Worm (Caenorhabditis elegans) whole organism, early embryonic: Measurements from ENCODE around the gene gst-11.

Source experiments
- B0310.2 ChIP-seq: sonication (generic microtip); optimal IDR thresholded peaks from 2 replicates; lab custom pipeline; 2016; ENCODE audit warnings: mild to moderate bottlenecking, missing genetic modification characterization, missing compliant biosample characterization
- F13C5.2 ChIP-seq: sonication (generic microtip); optimal IDR thresholded peaks from 2 replicates; lab custom pipeline; 2017; ENCODE audit warnings: mild to moderate bottlenecking, missing genetic modification characterization, inconsistent platforms, missing compliant biosample characterization
- aly-1 ChIP-seq: sonication (generic microtip); optimal IDR thresholded peaks from 2 replicates; lab custom pipeline; 2016; ENCODE audit warnings: missing genetic modification characterization, missing compliant biosample characterization
- ama-1 ChIP-seq: fragments of 150-350 bp; optimal IDR thresholded peaks from 2 replicates; lab custom pipeline; 2014
- ceh-13 ChIP-seq: fragments of 200-800 bp; sonication (Bioruptor generic); optimal IDR thresholded peaks from 2 replicates; lab custom pipeline; 2018; ENCODE audit warnings: mild to moderate bottlenecking, missing genetic modification characterization, missing compliant biosample characterization
- ceh-36 ChIP-seq: sonication (generic microtip); optimal IDR thresholded peaks from 2 replicates; lab custom pipeline; 2016; ENCODE audit warnings: missing genetic modification characterization, inconsistent platforms, missing compliant biosample characterization
- ets-7 ChIP-seq: sonication (generic microtip); optimal IDR thresholded peaks from 2 replicates; lab custom pipeline; 2016; ENCODE audit warnings: missing genotype, missing genetic modification characterization, missing compliant biosample characterization
- flt-1 ChIP-seq: fragments of 200-800 bp; sonication (Bioruptor generic); IDR thresholded peaks from 2 replicates; pipeline ENCODE4 v1.3.6; 2022; ENCODE audit warnings: missing genetic modification characterization, missing compliant biosample characterization
- hmbx-1 ChIP-seq: sonication (generic microtip); optimal IDR thresholded peaks from 2 replicates; lab custom pipeline; 2016; ENCODE audit warnings: mild to moderate bottlenecking, missing genetic modification characterization, missing compliant biosample characterization
- hmg-4 ChIP-seq: fragments of 200-800 bp; sonication (Bioruptor generic); optimal IDR thresholded peaks from 2 replicates; lab custom pipeline; 2018; ENCODE audit warnings: mild to moderate bottlenecking, missing genetic modification characterization, missing compliant biosample characterization
- hnd-1 ChIP-seq: sonication (generic microtip); optimal IDR thresholded peaks from 2 replicates; lab custom pipeline; 2016; ENCODE audit warnings: missing genetic modification characterization, missing compliant biosample characterization
- pes-1 ChIP-seq: fragments of 200-800 bp; sonication (Bioruptor generic); IDR thresholded peaks from 2 replicates; pipeline ENCODE4 v1.3.6; 2022; ENCODE audit warnings: missing genetic modification reagents, missing genetic modification characterization, missing compliant biosample characterization
- scrt-1 ChIP-seq: fragments of 200-800 bp; sonication (Bioruptor generic); IDR thresholded peaks from 2 replicates; pipeline ENCODE4 v1.3.6; 2022; ENCODE audit warnings: missing genetic modification characterization, missing compliant biosample characterization
- sea-1 ChIP-seq: fragments of 200-800 bp; sonication (Bioruptor generic); conservative IDR thresholded peaks from 2 replicates; pipeline ENCODE4 v1.3.6; 2022; ENCODE audit warnings: missing genetic modification characterization, missing compliant biosample characterization
- tbx-11 ChIP-seq: fragments of 200-800 bp; sonication (Bioruptor generic); IDR thresholded peaks from 2 replicates; pipeline ENCODE4 v1.3.6; 2022; ENCODE audit warnings: missing genetic modification characterization, missing compliant biosample characterization
- tbx-37 ChIP-seq: fragments of 200-800 bp; sonication (Bioruptor generic); conservative IDR thresholded peaks from 2 replicates; pipeline ENCODE4 v1.3.6; 2022; ENCODE audit warnings: missing genetic modification reagents, missing genetic modification characterization, missing compliant biosample characterization
- tra-4 ChIP-seq: sonication (generic microtip); optimal IDR thresholded peaks from 2 replicates; lab custom pipeline; 2017; ENCODE audit warnings: missing genetic modification characterization, missing compliant biosample characterization

Gene gst-11

DNA sequence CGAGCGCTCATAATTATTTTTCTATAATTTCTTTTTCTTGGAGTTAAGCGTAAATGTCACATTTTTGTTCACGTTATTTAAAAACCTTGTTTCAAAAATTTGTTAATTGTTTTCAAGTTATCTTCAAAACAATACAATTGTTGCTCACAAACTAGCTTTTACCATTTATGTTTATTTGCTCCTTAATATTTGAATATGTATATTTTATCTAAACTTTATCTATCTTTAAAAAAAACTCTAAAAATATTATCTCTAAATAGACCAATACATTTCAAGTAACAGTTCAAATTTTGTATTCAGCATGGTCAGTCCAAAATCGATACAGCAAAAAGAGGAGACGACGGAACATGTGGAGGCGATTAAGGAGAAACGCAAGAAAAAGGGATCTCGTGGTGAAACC is 22.4 kb upstream of the gst-11 start, which contains the start of gene R11G1.7:
TSS of gene R11G1.7 (plus strand) at position 301 of the 400 bp plus-strand sequence.
- no peak for TF ChIP-seq ceh-36
- no peak for TF ChIP-seq sea-1
- TF ChIP-seq flt-1 (GFP tag; lab: Robert Waterston, UW) = no peak
- no peak for TF ChIP-seq hmg-4 (GFP tag; lab: Kevin White, UChicago)
- TF ChIP-seq tbx-11 (GFP tag; lab: Robert Waterston, UW) = no peak
- no peak for TF ChIP-seq tbx-37 (GFP tag; lab: Robert Waterston, UW)
- TF ChIP-seq scrt-1 (GFP tag; lab: Robert Waterston, UW) = no peak

DNA sequence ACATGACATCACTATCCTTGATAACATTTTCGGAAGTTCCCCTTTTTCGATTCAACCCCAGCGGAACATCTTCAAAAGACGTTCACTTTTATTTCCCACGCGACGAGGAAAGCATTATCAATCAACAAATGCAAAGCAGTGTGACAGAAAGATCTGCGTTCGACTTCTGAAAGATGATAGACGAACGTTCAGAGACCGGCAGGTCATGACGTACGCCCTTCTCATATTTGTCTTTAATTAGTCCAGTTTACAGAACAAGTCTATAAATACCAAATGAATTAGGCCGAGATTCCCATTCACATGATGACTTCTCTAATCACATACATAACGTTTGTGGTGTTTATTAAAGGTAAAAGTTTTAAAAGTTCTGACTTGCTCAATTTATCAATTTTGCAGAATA is 21.1 kb upstream of the gst-11 start, which contains the start of gene R11G1.11:
TSS of gene R11G1.11 (plus strand) at position 301 of the 400 bp plus-strand sequence.
- TF ChIP-seq scrt-1 (GFP tag; lab: Robert Waterston, UW) (no peak), F13C5.2 (tag; lab: Kevin White, UChicago) (no peak), aly-1 (tag; lab: Kevin White, UChicago) (no peak), ama-1 (no peak), pes-1 (GFP tag; lab: Robert Waterston, UW) (no peak), sea-1 (no peak), ceh-13 (GFP tag; lab: Kevin White, UChicago) (no peak), B0310.2 (tag; lab: Kevin White, UChicago) (no peak), tbx-37 (GFP tag; lab: Robert Waterston, UW) (no peak), hnd-1 (tag; lab: Kevin White, UChicago) (no peak), tra-4 (tag; lab: Kevin White, UChicago) (no peak), hmg-4 (GFP tag; lab: Kevin White, UChicago) (no peak), tbx-11 (GFP tag; lab: Robert Waterston, UW) (no peak), flt-1 (GFP tag; lab: Robert Waterston, UW) (no peak), ceh-36 (no peak), ets-7 (tag; lab: Kevin White, UChicago) (no peak)

DNA sequence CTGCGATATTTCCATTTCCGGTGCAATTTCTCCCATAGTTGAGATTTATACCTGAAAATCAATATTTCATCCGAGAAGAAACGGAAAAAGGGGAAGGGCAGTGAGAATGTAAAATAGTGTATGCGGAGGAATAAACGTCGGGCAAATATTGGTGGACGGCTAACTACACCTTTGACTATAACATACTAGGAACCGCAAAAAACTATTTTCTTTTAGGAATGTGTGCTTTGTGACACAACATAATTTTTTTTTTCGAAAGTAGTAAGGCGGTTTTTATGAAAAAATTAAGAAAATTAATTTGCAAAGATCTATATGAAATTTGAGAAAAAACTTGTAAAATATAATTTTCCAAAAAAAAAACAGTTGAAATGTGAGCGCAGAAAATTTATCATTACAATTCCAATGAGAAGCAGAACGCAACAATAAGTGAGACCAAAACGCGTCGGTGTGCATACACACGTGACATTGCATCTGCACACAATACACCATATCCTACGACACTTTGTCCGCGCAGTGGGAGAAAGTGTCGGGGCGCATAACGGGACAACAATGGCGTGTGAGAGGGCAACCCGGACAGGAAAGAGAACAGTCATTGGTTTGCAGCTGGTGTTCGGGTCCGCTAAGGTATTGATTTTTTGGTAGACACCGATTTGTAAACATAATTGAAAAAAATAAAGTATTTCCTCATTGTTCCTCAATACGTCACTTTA is 16.7 kb upstream of the gst-11 start, which contains the start of the genes sax-1 and R11G1.2:
TSS of gene sax-1 (minus strand) at position 51 of the 710 bp plus-strand sequence.
TSS of gene R11G1.2 (plus strand) at position 515 of the 710 bp plus-strand sequence.
- TF ChIP-seq hmg-4 (GFP tag; lab: Kevin White, UChicago) = peak; percentile 56
- no peak for TF ChIP-seq hmbx-1
- no peak for TF ChIP-seq tra-4 (tag; lab: Kevin White, UChicago)

DNA sequence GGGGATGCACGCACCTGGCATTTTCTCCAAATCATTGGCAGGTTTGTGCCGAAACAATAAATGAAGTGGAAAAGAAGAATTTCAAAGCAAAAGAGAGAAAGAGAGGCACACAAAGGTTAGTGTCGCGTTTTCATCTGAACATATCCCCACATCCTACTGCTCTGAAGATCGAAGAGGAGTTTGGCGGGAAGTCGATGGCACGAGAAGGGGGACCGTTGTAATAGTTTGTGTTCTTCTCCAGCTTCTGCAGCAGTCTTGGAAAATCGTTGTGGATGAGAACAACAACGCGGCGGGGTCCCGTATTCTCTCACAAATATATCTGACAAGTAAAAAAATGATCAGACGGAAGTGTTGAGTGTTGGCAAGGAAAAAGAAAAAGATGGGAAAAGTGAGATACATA is 12.4 kb upstream of the gst-11 start:
- TF ChIP-seq tbx-11 (GFP tag; lab: Robert Waterston, UW) (no peak), tra-4 (tag; lab: Kevin White, UChicago) (no peak), F13C5.2 (tag; lab: Kevin White, UChicago) (no peak), scrt-1 (GFP tag; lab: Robert Waterston, UW) (no peak), hmbx-1 (no peak), pes-1 (GFP tag; lab: Robert Waterston, UW) (no peak), flt-1 (GFP tag; lab: Robert Waterston, UW) (no peak), ama-1 (no peak), hmg-4 (GFP tag; lab: Kevin White, UChicago) (no peak), sea-1 (no peak), ets-7 (tag; lab: Kevin White, UChicago) (no peak), hnd-1 (tag; lab: Kevin White, UChicago) (no peak), aly-1 (tag; lab: Kevin White, UChicago) (no peak), ceh-36 (no peak), ceh-13 (GFP tag; lab: Kevin White, UChicago) (no peak), B0310.2 (tag; lab: Kevin White, UChicago) (no peak), tbx-37 (GFP tag; lab: Robert Waterston, UW) (no peak)

DNA sequence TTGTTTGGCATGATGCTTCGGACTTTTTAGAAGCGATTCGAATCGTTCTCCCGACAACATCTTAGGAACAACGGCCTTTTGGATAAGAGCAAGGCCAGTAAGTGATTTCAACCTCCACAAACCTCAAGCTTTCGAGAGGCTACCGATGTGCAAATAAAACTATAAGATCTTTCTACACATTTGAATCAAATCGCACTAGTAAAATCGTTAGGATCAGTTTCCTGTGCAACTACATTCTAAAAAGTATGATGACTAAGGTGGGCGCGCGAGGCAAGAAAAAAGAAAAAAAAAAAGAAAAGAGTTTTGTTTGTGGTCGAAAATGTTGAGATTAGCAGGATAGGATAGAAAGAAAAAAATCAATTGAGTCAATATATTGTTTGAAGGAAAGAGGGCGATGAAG is 11.2 kb upstream of the gst-11 start, which contains the start of gene tmem-24:
TSS of gene tmem-24 (minus strand) at position 101 of the 400 bp plus-strand sequence.
- no peak for TF ChIP-seq B0310.2 (tag; lab: Kevin White, UChicago)
- TF ChIP-seq aly-1 (tag; lab: Kevin White, UChicago) = no peak
- TF ChIP-seq ets-7 (tag; lab: Kevin White, UChicago) = no peak
- no peak for TF ChIP-seq tra-4 (tag; lab: Kevin White, UChicago)
- TF ChIP-seq ceh-13 (GFP tag; lab: Kevin White, UChicago) = no peak
- no peak for TF ChIP-seq sea-1
- TF ChIP-seq hnd-1 (tag; lab: Kevin White, UChicago) = no peak
- TF ChIP-seq ama-1 = no peak
- TF ChIP-seq hmg-4 (GFP tag; lab: Kevin White, UChicago) = no peak
- no peak for TF ChIP-seq flt-1 (GFP tag; lab: Robert Waterston, UW)

DNA sequence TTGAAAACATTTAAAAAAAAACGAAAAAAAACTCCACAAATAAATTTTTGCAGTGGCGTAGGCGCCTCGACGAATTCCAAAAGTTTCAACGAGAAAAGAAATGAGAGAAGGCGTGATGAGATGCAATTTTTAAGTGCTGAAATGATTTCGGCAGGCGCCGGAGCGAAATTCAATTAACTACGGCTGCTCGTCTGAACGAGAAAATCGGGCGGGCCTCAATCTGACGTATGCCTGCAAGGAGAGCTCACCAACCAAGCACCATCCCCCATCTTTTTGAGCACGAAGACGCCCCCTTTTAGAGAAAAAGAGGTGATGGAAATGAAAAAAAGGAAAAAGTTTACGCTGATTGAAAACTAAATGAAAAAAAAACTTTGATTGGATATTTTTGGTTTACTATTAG is 1.2 kb upstream of the gst-11 start:
- no peak for TF ChIP-seq scrt-1 (GFP tag; lab: Robert Waterston, UW)
- no peak for TF ChIP-seq flt-1 (GFP tag; lab: Robert Waterston, UW)
- no peak for TF ChIP-seq ama-1
- no peak for TF ChIP-seq ceh-36
- no peak for TF ChIP-seq tbx-37 (GFP tag; lab: Robert Waterston, UW)
- no peak for TF ChIP-seq ceh-13 (GFP tag; lab: Kevin White, UChicago)
- no peak for TF ChIP-seq B0310.2 (tag; lab: Kevin White, UChicago)
- TF ChIP-seq ets-7 (tag; lab: Kevin White, UChicago) = no peak
- no peak for TF ChIP-seq hmbx-1
- no peak for TF ChIP-seq tbx-11 (GFP tag; lab: Robert Waterston, UW)
- no peak for TF ChIP-seq hnd-1 (tag; lab: Kevin White, UChicago)
- no peak for TF ChIP-seq tra-4 (tag; lab: Kevin White, UChicago)
- no peak for TF ChIP-seq hmg-4 (GFP tag; lab: Kevin White, UChicago)
- TF ChIP-seq aly-1 (tag; lab: Kevin White, UChicago) = no peak
- no peak for TF ChIP-seq F13C5.2 (tag; lab: Kevin White, UChicago)
- no peak for TF ChIP-seq sea-1
- no peak for TF ChIP-seq pes-1 (GFP tag; lab: Robert Waterston, UW)

DNA sequence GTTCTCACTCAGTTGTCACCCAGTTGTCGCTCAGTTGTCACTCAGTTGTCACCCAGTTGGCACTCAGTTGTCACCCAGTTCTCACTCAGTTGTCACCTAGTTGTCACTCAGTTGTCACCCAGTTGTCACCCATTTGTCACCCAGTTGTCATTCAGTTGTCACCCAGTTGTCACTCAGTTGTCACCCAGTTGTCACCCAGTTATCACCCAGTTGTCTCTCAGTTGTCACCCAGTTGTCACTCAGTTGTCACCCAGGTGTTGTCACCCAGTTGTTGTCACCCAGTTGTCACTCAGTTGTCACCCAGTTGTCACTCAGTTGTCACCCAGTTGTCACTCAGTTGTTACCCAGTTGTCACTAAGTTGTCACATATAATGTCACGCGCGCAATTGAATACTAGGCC is 2.0 kb downstream of the gst-11 start:
- TF ChIP-seq scrt-1 (GFP tag; lab: Robert Waterston, UW) (0 out of 2 replicates have a peak, but pooled peaks have one; percentile 60), tbx-11 (GFP tag; lab: Robert Waterston, UW) (peak; percentile 65), sea-1 (peak; percentile 72; the same call in 1 of the 2 replicates), hmbx-1 (no peak), ets-7 (tag; lab: Kevin White, UChicago) (no peak)
